Worm (Caenorhabditis elegans): ENCODE data around the gene hipr-1.

ce11 chrIII:8684421-8684820 lies 35.6 kb upstream of the hipr-1 start, which contains the start of gene anmt-1:
- TF ChIP-seq him-1 (tag; optimal IDR thresholded peaks at IDR 0.05) (no peak), W03F9.2 (tag; optimal IDR thresholded peaks at IDR 0.05) (no peak), dao-5 (tag; optimal IDR thresholded peaks at IDR 0.05) (no peak)
